Fruit fly (Drosophila melanogaster) whole organism, adult: ENCODE results near the gene sgg.

ENCODE experiments used
- CG11617 ChIP-seq: fragments of 200-800 bp; sonication (Bioruptor generic); optimal IDR thresholded peaks from 2 replicates; lab custom pipeline; 2017; ENCODE audit warnings: mild to moderate bottlenecking, missing biosample characterization, missing genetic modification reagents, missing genetic modification characterization
- CG1620 ChIP-seq: fragments of 200-800 bp; sonication (Bioruptor generic); optimal IDR thresholded peaks from 2 replicates; lab custom pipeline; 2016; ENCODE audit warnings: missing biosample characterization, missing genetic modification characterization
- CG33017 ChIP-seq: fragments of 200-800 bp; sonication (Bioruptor generic); optimal IDR thresholded peaks from 2 replicates; lab custom pipeline; 2018; ENCODE audit warnings: missing biosample characterization, mild to moderate bottlenecking, missing genetic modification characterization, moderate library complexity
- Crg-1 ChIP-seq: fragments of 200-800 bp; sonication (Bioruptor generic); optimal IDR thresholded peaks from 2 replicates; lab custom pipeline; 2016; ENCODE audit warnings: missing biosample characterization, missing genetic modification characterization
- cic ChIP-seq: fragments of 200-800 bp; sonication (Bioruptor generic); optimal IDR thresholded peaks from 2 replicates; lab custom pipeline; 2017; ENCODE audit warnings: missing biosample characterization, mild to moderate bottlenecking, missing genetic modification characterization, moderate library complexity
- kay ChIP-seq: fragments of 200-800 bp; sonication (Bioruptor generic); peaks from one replicate; lab custom pipeline; 2016; ENCODE audit warnings: missing biosample characterization, missing genetic modification characterization, borderline replicate concordance
- tj ChIP-seq: fragments of 200-800 bp; sonication (Bioruptor generic); optimal IDR thresholded peaks from 3 replicates; lab custom pipeline; 2017; ENCODE audit warnings: missing biosample characterization, mild to moderate bottlenecking, missing genetic modification characterization, moderate library complexity
- toe ChIP-seq: fragments of 200-800 bp; sonication (Bioruptor generic); optimal IDR thresholded peaks from 2 replicates; lab custom pipeline; 2016; ENCODE audit warnings: missing biosample characterization, missing genetic modification characterization

DNA sequence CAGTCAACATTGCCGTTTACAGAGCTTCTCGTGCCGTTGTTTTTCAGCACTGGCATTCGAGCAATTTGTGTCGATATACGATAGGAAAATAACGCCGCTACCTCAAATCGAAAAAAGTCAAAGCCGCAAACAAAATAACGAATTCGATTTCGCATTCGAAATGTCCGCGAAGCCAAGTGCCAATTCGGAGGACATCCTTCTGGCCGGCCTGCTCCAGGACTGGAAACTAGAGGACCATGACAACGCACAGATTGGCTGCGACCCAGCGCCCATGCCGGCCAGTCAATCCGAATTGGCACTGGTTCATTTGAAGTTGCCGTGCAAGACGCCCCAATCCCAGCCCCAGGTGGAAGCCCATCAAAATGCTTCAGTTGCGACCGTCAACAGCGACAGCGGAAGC lies 81.0 kb downstream of the sgg start:
- no peak for TF ChIP-seq toe (GFP tag; lab: Kevin White, UChicago)
- TF ChIP-seq kay: no peak
- peak; percentile 29 for TF ChIP-seq CG11617 (GFP tag; lab: Kevin White, UChicago)
- no peak for TF ChIP-seq cic
- TF ChIP-seq tj (GFP tag; lab: Kevin White, UChicago): peak; percentile 12
- TF ChIP-seq CG1620 (GFP tag; lab: Kevin White, UChicago): peak; percentile 7
- peak; percentile 1 for TF ChIP-seq Crg-1 (GFP tag; lab: Kevin White, UChicago)
- TF ChIP-seq CG33017 (tag; lab: Kevin White, UChicago): no peak
